Worm (Caenorhabditis elegans) whole organism, early embryonic: ENCODE data around the gene F53B1.9.

Experiments used
- B0310.2 ChIP-seq: sonication (generic microtip); optimal IDR thresholded peaks from 2 replicates; lab custom pipeline; 2016; ENCODE audit warnings: mild to moderate bottlenecking, missing genetic modification characterization, missing compliant biosample characterization
- F13C5.2 ChIP-seq: sonication (generic microtip); optimal IDR thresholded peaks from 2 replicates; lab custom pipeline; 2017; ENCODE audit warnings: mild to moderate bottlenecking, missing genetic modification characterization, inconsistent platforms, missing compliant biosample characterization
- aly-1 ChIP-seq: sonication (generic microtip); optimal IDR thresholded peaks from 2 replicates; lab custom pipeline; 2016; ENCODE audit warnings: missing genetic modification characterization, missing compliant biosample characterization
- ama-1 ChIP-seq: fragments of 150-350 bp; optimal IDR thresholded peaks from 2 replicates; lab custom pipeline; 2014
- ceh-13 ChIP-seq: fragments of 200-800 bp; sonication (Bioruptor generic); optimal IDR thresholded peaks from 2 replicates; lab custom pipeline; 2018; ENCODE audit warnings: mild to moderate bottlenecking, missing genetic modification characterization, missing compliant biosample characterization
- ceh-36 ChIP-seq: sonication (generic microtip); optimal IDR thresholded peaks from 2 replicates; lab custom pipeline; 2016; ENCODE audit warnings: missing genetic modification characterization, inconsistent platforms, missing compliant biosample characterization
- ets-7 ChIP-seq: sonication (generic microtip); optimal IDR thresholded peaks from 2 replicates; lab custom pipeline; 2016; ENCODE audit warnings: missing genotype, missing genetic modification characterization, missing compliant biosample characterization
- flt-1 ChIP-seq: fragments of 200-800 bp; sonication (Bioruptor generic); IDR thresholded peaks from 2 replicates; pipeline ENCODE4 v1.3.6; 2022; ENCODE audit warnings: missing genetic modification characterization, missing compliant biosample characterization
- hmbx-1 ChIP-seq: sonication (generic microtip); optimal IDR thresholded peaks from 2 replicates; lab custom pipeline; 2016; ENCODE audit warnings: mild to moderate bottlenecking, missing genetic modification characterization, missing compliant biosample characterization
- hmg-4 ChIP-seq: fragments of 200-800 bp; sonication (Bioruptor generic); optimal IDR thresholded peaks from 2 replicates; lab custom pipeline; 2018; ENCODE audit warnings: mild to moderate bottlenecking, missing genetic modification characterization, missing compliant biosample characterization
- hnd-1 ChIP-seq: sonication (generic microtip); optimal IDR thresholded peaks from 2 replicates; lab custom pipeline; 2016; ENCODE audit warnings: missing genetic modification characterization, missing compliant biosample characterization
- pes-1 ChIP-seq: fragments of 200-800 bp; sonication (Bioruptor generic); IDR thresholded peaks from 2 replicates; pipeline ENCODE4 v1.3.6; 2022; ENCODE audit warnings: missing genetic modification reagents, missing genetic modification characterization, missing compliant biosample characterization
- scrt-1 ChIP-seq: fragments of 200-800 bp; sonication (Bioruptor generic); IDR thresholded peaks from 2 replicates; pipeline ENCODE4 v1.3.6; 2022; ENCODE audit warnings: missing genetic modification characterization, missing compliant biosample characterization
- sea-1 ChIP-seq: fragments of 200-800 bp; sonication (Bioruptor generic); conservative IDR thresholded peaks from 2 replicates; pipeline ENCODE4 v1.3.6; 2022; ENCODE audit warnings: missing genetic modification characterization, missing compliant biosample characterization
- tbx-11 ChIP-seq: fragments of 200-800 bp; sonication (Bioruptor generic); IDR thresholded peaks from 2 replicates; pipeline ENCODE4 v1.3.6; 2022; ENCODE audit warnings: missing genetic modification characterization, missing compliant biosample characterization
- tbx-37 ChIP-seq: fragments of 200-800 bp; sonication (Bioruptor generic); conservative IDR thresholded peaks from 2 replicates; pipeline ENCODE4 v1.3.6; 2022; ENCODE audit warnings: missing genetic modification reagents, missing genetic modification characterization, missing compliant biosample characterization
- tra-4 ChIP-seq: sonication (generic microtip); optimal IDR thresholded peaks from 2 replicates; lab custom pipeline; 2017; ENCODE audit warnings: missing genetic modification characterization, missing compliant biosample characterization

F53B1.9 gene

DNA sequence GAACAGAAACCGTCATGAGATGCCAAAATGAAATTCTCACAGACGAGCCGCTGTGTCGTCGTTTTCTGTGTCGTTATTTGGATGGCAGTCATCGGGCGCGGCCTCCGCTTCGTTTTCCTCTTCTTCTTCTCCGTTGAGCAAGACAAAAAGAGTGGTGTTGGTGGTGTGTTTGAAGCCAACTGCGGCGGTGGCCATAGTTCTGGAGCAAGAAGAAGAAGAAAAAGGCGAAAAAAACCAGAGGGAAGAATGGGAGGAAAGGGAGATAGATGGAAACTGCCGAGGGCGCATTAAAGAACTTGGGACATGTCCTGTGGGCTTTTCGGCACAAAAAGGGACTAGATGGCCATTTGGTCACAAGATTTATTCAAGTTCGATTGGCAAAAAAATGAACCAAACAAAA is at the start of gene F53B1.9:
Gene F53B1.9, minus strand, starts transcription at position 195 of the 400 bp plus-strand sequence.
- TF ChIP-seq flt-1 (no peak), ceh-36 (no peak), pes-1 (no peak), tbx-11 (GFP tag; lab: Robert Waterston, UW) (no peak), ets-7 (no peak), sea-1 (GFP tag; lab: Robert Waterston, UW) (no peak), hnd-1 (no peak), ama-1 (lab: Kevin White, UChicago) (no peak), aly-1 (tag; lab: Kevin White, UChicago) (no peak), tra-4 (tag; lab: Kevin White, UChicago) (no peak), B0310.2 (tag; lab: Kevin White, UChicago) (no peak), hmbx-1 (tag; lab: Kevin White, UChicago) (no peak), scrt-1 (GFP tag; lab: Robert Waterston, UW) (no peak), ceh-13 (GFP tag; lab: Kevin White, UChicago) (no peak), tbx-37 (GFP tag; lab: Robert Waterston, UW) (no peak), F13C5.2 (no peak), hmg-4 (GFP tag; lab: Kevin White, UChicago) (no peak)

DNA sequence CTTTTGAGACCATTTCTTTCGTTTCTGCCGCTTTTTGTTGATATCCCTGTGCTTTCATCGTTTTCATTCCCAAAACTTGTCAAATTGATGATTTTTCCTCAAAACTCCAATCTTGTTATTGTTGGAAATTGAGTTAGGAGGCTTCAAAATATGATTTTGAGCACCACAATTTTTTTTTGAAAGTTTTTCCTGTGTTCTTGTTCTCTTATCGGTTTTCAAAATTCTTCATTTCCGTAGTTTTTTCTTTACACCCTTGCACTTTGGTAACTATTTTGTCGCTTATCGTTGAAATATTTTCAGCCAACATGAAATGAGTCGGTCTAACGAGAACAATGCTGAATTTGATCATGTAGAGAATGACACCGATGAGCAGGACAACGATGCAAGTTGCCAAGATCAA is 48.9 kb upstream of the F53B1.9 start, which contains the start of gene F48B9.1:
Gene F48B9.1, plus strand, starts transcription at position 301 of the 400 bp plus-strand sequence.
- TF ChIP-seq sea-1 (GFP tag; lab: Robert Waterston, UW) (no peak), ets-7 (no peak), flt-1 (no peak), tbx-37 (GFP tag; lab: Robert Waterston, UW) (no peak), tra-4 (tag; lab: Kevin White, UChicago) (no peak), scrt-1 (GFP tag; lab: Robert Waterston, UW) (no peak), B0310.2 (tag; lab: Kevin White, UChicago) (no peak), ceh-36 (no peak), hnd-1 (no peak), pes-1 (no peak), F13C5.2 (no peak), hmbx-1 (tag; lab: Kevin White, UChicago) (no peak), ama-1 (lab: Kevin White, UChicago) (no peak), hmg-4 (GFP tag; lab: Kevin White, UChicago) (no peak), ceh-13 (GFP tag; lab: Kevin White, UChicago) (no peak), tbx-11 (GFP tag; lab: Robert Waterston, UW) (no peak), aly-1 (tag; lab: Kevin White, UChicago) (no peak)

DNA sequence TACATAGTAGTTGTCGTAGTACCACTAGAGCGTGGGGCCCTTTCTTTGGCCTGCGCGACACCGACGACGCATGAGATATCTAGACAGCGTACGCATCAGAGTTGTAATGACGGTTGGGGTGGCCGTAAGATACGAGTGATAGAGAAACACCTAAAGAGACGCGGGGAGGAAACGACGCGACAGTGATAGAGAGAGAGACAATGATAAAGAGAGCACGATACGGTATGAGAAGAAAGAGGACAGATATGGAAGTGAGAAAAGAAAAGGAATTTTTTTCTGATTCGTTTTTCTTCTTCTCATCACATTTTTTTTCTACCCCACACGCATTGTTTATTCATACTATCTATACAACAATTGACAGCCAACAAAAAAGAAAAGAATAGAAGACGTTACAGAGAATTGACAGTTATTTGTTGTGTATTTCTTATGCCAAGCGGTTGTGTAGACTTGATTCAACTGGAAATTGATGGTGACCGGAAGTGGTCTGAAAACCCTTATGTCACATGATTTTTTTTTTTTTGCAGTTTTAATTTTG is 46.8 kb upstream of the F53B1.9 start:
- no peak for TF ChIP-seq scrt-1 (GFP tag; lab: Robert Waterston, UW)

DNA sequence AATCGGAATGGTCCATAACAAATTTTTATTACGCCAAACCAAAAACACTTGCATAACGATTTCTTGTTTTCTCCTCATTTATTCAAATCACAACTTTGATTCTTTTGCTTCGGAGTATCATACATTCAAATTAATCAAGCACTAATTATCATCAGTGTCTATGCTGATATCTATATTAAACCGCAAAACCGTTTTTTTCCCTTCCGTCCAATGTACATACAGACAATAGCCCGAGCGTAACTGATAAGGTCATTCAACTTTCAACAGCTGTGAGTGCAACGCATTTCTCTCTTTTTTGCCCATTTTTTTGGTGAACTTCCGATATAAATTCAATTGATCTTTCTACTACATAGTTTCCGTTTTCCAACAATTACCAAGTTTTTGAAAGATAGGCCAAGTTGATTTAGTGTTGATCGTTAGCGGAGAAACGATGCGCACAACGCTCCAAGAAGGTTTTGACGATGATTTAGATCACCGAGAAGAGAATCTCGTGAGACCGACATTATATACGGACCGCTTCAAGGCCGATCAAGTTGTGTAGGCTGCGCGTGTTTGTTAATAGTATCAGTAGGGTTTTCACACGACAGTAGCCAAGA is 46.2 kb upstream of the F53B1.9 start:
- TF ChIP-seq hnd-1: no peak
- TF ChIP-seq hmg-4 (GFP tag; lab: Kevin White, UChicago): no peak
- TF ChIP-seq tbx-37 (GFP tag; lab: Robert Waterston, UW): no peak
- no peak for TF ChIP-seq B0310.2 (tag; lab: Kevin White, UChicago)
- no peak for TF ChIP-seq ceh-36
- no peak for TF ChIP-seq scrt-1 (GFP tag; lab: Robert Waterston, UW)
- no peak for TF ChIP-seq tra-4 (tag; lab: Kevin White, UChicago)
- TF ChIP-seq tbx-11 (GFP tag; lab: Robert Waterston, UW): no peak
- no peak for TF ChIP-seq ets-7
- no peak for TF ChIP-seq aly-1 (tag; lab: Kevin White, UChicago)
- no peak for TF ChIP-seq ceh-13 (GFP tag; lab: Kevin White, UChicago)
- no peak for TF ChIP-seq F13C5.2
- no peak for TF ChIP-seq flt-1
- TF ChIP-seq ama-1 (lab: Kevin White, UChicago): no peak
- TF ChIP-seq hmbx-1 (tag; lab: Kevin White, UChicago): no peak

- TF ChIP-seq B0310.2 (tag; lab: Kevin White, UChicago) (no peak), ama-1 (lab: Kevin White, UChicago) (no peak), scrt-1 (GFP tag; lab: Robert Waterston, UW) (no peak), aly-1 (tag; lab: Kevin White, UChicago) (no peak), sea-1 (GFP tag; lab: Robert Waterston, UW) (no peak), hmbx-1 (tag; lab: Kevin White, UChicago) (no peak), tbx-37 (GFP tag; lab: Robert Waterston, UW) (no peak)
These were observed 44.8 kb upstream of the F53B1.9 start, which contains the start of gene F48B9.8 for ce11 chrX:2176361-2176880. Gene F48B9.8 (minus strand): TSS chrX:2176411.

- no peak for TF ChIP-seq sea-1 (GFP tag; lab: Robert Waterston, UW)
These were observed 33.1 kb upstream of the F53B1.9 start, which contains the start of gene F48B9.3 for ce11 chrX:2164751-2165150. Gene F48B9.3 (plus strand): TSS chrX:2165051.

ce11 chrX:2163084-2163483 is 31.4 kb upstream of the F53B1.9 start, which contains the start of gene pdf-2:
Gene pdf-2 (plus strand): TSS chrX:2163384.
- TF ChIP-seq hmg-4 (GFP tag; lab: Kevin White, UChicago): no peak
- TF ChIP-seq flt-1: no peak
- no peak for TF ChIP-seq F13C5.2
- TF ChIP-seq hnd-1: no peak
- no peak for TF ChIP-seq ets-7
- TF ChIP-seq ceh-13 (GFP tag; lab: Kevin White, UChicago): no peak
- TF ChIP-seq tbx-37 (GFP tag; lab: Robert Waterston, UW): no peak
- TF ChIP-seq ceh-36: no peak
- no peak for TF ChIP-seq tbx-11 (GFP tag; lab: Robert Waterston, UW)
- TF ChIP-seq hmbx-1 (tag; lab: Kevin White, UChicago): no peak
- no peak for TF ChIP-seq aly-1 (tag; lab: Kevin White, UChicago)
- TF ChIP-seq tra-4 (tag; lab: Kevin White, UChicago): no peak
- TF ChIP-seq sea-1 (GFP tag; lab: Robert Waterston, UW): no peak
